Worm (Caenorhabditis elegans): Measurements from ENCODE around the gene F52C12.2.

F52C12.2 gene

DNA sequence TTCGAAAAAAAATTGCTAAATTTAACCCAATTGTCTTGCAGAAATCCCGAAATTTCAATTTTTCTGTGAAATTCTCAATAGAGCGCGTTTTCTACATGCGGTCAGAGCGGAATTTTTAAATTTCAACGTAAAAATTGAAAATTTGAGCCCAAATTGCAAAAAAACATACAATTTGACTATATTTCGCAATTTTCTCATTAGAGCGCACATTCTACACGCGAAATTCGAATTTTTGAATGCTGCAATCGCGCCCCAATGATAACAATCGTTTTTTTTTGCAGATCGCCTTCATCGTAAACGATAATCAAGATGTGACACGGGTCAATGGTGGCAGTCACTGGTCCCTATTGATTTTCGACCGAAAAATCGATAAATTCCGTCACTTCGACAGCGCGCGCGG, 10.7 kb downstream of the F52C12.2 start:
- TF ChIP-seq lsy-2 (tag; optimal IDR thresholded peaks at IDR 0.05) (no peak), flh-1 (GFP tag; optimal IDR thresholded peaks at IDR 0.05) (no peak), nhr-12 (tag; optimal IDR thresholded peaks at IDR 0.05) (no peak), sem-2 (GFP tag; optimal IDR thresholded peaks at IDR 0.05) (no peak)

DNA sequence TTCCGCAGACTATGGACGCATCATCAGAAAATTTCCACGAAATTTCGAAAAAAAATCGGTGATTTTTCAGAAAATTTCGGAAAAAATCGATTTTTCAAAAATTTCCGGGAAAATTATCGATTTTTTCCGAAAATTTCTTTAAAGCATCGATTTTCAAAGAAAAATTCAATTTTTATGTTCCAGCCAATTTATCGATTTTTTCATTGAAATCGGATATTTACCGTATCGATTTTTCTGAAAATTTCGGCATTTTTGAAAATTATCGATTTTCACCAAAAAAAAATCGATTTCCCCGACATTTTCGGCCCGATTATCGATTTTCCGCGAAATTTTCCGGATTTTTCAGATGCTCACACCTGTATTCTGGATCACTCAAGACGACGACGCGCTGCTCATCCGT, 11.8 kb downstream of the F52C12.2 start, which contains the start of gene Y48A5A.1:
Gene Y48A5A.1, plus strand, starts transcription at position 347 of the 400 bp plus-strand sequence.
- TF ChIP-seq nhr-76 (tag; optimal IDR thresholded peaks at IDR 0.05) (no peak), ceh-39 (tag; optimal IDR thresholded peaks at IDR 0.05) (no peak), mls-2 (tag; optimal IDR thresholded peaks at IDR 0.05) (no peak), nhr-2 (tag; optimal IDR thresholded peaks at IDR 0.05) (no peak), ztf-11 (tag; optimal IDR thresholded peaks at IDR 0.05) (no peak), mab-5 (tag; optimal IDR thresholded peaks at IDR 0.05) (no peak), mep-1 (tag; optimal IDR thresholded peaks at IDR 0.05) (no peak), elt-1 (tag; optimal IDR thresholded peaks at IDR 0.05; ENCODE audit: borderline replicate concordance, insufficient read depth) (no peak), nhr-12 (tag; optimal IDR thresholded peaks at IDR 0.05) (no peak), sptf-1 (tag; optimal IDR thresholded peaks at IDR 0.05) (no peak)

- TF ChIP-seq lin-13 (tag; optimal IDR thresholded peaks at IDR 0.05) (no peak), ztf-11 (tag; optimal IDR thresholded peaks at IDR 0.05) (no peak), sptf-1 (tag; optimal IDR thresholded peaks at IDR 0.05) (no peak), mep-1 (tag; optimal IDR thresholded peaks at IDR 0.05) (no peak), drap-1 (GFP tag; optimal IDR thresholded peaks at IDR 0.05) (no peak), ceh-39 (tag; optimal IDR thresholded peaks at IDR 0.05) (no peak), unc-62 (GFP tag; optimal IDR thresholded peaks at IDR 0.05) (no peak), mab-5 (tag; optimal IDR thresholded peaks at IDR 0.05) (no peak)
These were observed 16.0 kb downstream of the F52C12.2 start, which contains the start of gene Y48A5A.3 for ce11 chrIV:1969353-1969752. TSS of gene Y48A5A.3 (plus strand) at chrIV:1969737.

DNA sequence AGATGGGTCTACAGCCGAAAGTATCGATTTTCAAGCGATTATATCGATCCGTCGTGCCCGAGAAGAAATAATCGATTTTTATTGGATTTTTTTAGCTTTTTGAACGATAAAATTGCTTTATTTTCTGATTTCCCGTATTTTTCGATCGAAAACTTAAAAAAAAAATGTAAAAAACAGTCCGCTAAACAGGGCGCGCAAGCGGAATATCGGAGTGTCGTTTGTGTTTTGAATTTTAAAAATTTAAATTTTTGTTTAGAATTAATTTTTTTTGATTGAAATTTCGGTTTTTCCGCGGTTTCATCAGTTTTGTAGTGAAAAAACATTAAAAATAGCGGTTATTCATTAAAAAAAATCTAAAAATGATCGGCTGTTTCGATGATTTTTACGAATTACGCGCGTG, 16.8 kb downstream of the F52C12.2 start:
- TF ChIP-seq hlh-1 (tag; optimal IDR thresholded peaks at IDR 0.05): no peak
- no peak for TF ChIP-seq nhr-2 (tag; optimal IDR thresholded peaks at IDR 0.05)
- no peak for TF ChIP-seq lin-13 (tag; optimal IDR thresholded peaks at IDR 0.05)
- no peak for TF ChIP-seq unc-39 (tag; optimal IDR thresholded peaks at IDR 0.05)
- TF ChIP-seq lsy-2 (tag; optimal IDR thresholded peaks at IDR 0.05): no peak
- no peak for TF ChIP-seq mab-5 (tag; optimal IDR thresholded peaks at IDR 0.05)
- no peak for TF ChIP-seq ceh-39 (tag; optimal IDR thresholded peaks at IDR 0.05)
- no peak for TF ChIP-seq mls-2 (tag; optimal IDR thresholded peaks at IDR 0.05)
- TF ChIP-seq ceh-43 (GFP tag; optimal IDR thresholded peaks at IDR 0.05): no peak
- no peak for TF ChIP-seq mep-1 (tag; optimal IDR thresholded peaks at IDR 0.05)
- no peak for TF ChIP-seq M03D4.4 (tag; optimal IDR thresholded peaks at IDR 0.05)
- TF ChIP-seq nhr-12 (tag; optimal IDR thresholded peaks at IDR 0.05): no peak
- TF ChIP-seq nhr-28 (tag; optimal IDR thresholded peaks at IDR 0.05): no peak
- no peak for TF ChIP-seq pha-4 (tag; optimal IDR thresholded peaks at IDR 0.05)
- TF ChIP-seq unc-120 (tag; optimal IDR thresholded peaks at IDR 0.05; ENCODE audit: poor library complexity, severe bottlenecking): no peak
- no peak for TF ChIP-seq sem-2 (GFP tag; optimal IDR thresholded peaks at IDR 0.05)
- no peak for TF ChIP-seq cnd-1 (tag; optimal IDR thresholded peaks at IDR 0.05)
- no peak for TF ChIP-seq zip-8 (tag; optimal IDR thresholded peaks at IDR 0.05)
- TF ChIP-seq nhr-76 (tag; optimal IDR thresholded peaks at IDR 0.05): no peak
- TF ChIP-seq lin-32 (GFP tag; optimal IDR thresholded peaks at IDR 0.05): no peak

ce11 chrIV:1971078-1971477, 17.7 kb downstream of the F52C12.2 start:
- TF ChIP-seq nhr-2 (tag; optimal IDR thresholded peaks at IDR 0.05) (no peak), sem-2 (GFP tag; optimal IDR thresholded peaks at IDR 0.05) (no peak), flh-1 (GFP tag; optimal IDR thresholded peaks at IDR 0.05) (no peak), snpc-4 (tag; optimal IDR thresholded peaks at IDR 0.05) (no peak), mab-5 (tag; optimal IDR thresholded peaks at IDR 0.05) (no peak)

DNA sequence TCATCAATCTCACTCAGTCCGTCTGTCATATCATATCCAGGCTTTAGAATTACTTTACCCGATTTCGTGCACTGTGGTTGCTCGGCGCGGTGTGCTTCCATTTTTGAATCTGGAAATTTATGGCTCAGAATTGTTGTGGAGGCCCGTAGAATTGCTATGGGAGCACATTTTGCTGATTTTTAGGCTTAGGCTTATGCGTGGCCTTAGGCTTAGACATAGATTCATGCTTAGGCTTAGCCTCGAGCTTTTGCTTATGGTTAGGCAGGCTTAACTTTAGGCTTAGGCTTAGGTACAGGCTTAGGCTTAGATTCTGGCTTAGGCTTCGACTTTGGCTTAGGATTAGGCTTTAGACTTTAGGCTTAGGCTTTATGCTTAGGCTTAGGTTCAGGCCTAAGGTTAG, 18.9 kb downstream of the F52C12.2 start, which contains the start of gene Y76B12C.4:
Gene Y76B12C.4, minus strand, starts transcription at position 101 of the 400 bp plus-strand sequence.
- TF ChIP-seq unc-120 (tag; optimal IDR thresholded peaks at IDR 0.05; ENCODE audit: poor library complexity, severe bottlenecking): no peak
- no peak for TF ChIP-seq nhr-2 (tag; optimal IDR thresholded peaks at IDR 0.05)
- TF ChIP-seq zip-8 (tag; optimal IDR thresholded peaks at IDR 0.05): no peak

DNA sequence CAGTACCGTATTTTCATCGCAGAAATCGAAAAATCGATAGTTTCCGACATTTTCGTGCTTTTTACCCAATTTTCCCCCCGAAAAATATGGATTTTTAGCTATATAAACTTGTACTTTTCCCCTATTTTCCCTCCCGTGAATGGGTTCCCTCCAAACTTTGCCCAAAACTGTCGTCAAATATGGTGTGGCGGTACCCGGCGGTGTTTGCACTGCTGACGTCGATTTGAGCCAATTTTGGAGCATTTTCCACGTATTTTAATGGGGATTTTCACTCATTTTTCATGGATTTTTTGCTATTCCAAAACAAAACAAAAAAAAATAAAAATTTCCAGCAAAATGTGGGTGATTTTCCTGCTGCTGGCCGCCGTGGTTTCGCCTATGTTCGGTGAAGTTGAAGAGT, 20.0 kb downstream of the F52C12.2 start, which contains the start of gene Y76B12C.3:
Gene Y76B12C.3, plus strand, starts transcription at position 334 of the 400 bp plus-strand sequence.
- no peak for TF ChIP-seq ztf-11 (tag; optimal IDR thresholded peaks at IDR 0.05)
- no peak for TF ChIP-seq M03D4.4 (tag; optimal IDR thresholded peaks at IDR 0.05)
- no peak for TF ChIP-seq sem-2 (GFP tag; optimal IDR thresholded peaks at IDR 0.05)
- TF ChIP-seq ceh-39 (tag; optimal IDR thresholded peaks at IDR 0.05): no peak
- no peak for TF ChIP-seq elt-1 (tag; optimal IDR thresholded peaks at IDR 0.05; ENCODE audit: borderline replicate concordance, insufficient read depth)
- TF ChIP-seq nhr-76 (tag; optimal IDR thresholded peaks at IDR 0.05): no peak
- peak; percentile 21 for TF ChIP-seq unc-120 (tag; optimal IDR thresholded peaks at IDR 0.05; ENCODE audit: poor library complexity, severe bottlenecking)
- TF ChIP-seq unc-62 (GFP tag; optimal IDR thresholded peaks at IDR 0.05): no peak
